Fruit fly (Drosophila melanogaster) whole organism, embryonic: Measurements from ENCODE around the gene cd.

Source experiments
- Aef1 ChIP-seq: fragments of 200-800 bp; sonication (Bioruptor generic); IDR thresholded peaks from 3 replicates; pipeline ENCODE4 v1.3.6; 2022; ENCODE audit warnings: missing biosample characterization, missing genetic modification characterization
- CG10543 ChIP-seq: fragments of 200-800 bp; sonication (Bioruptor generic); optimal IDR thresholded peaks from 3 replicates; lab custom pipeline; 2017; ENCODE audit warnings: missing biosample characterization, mild to moderate bottlenecking, missing genetic modification characterization, moderate library complexity
- CG11093 ChIP-seq: fragments of 200-800 bp; sonication (Bioruptor generic); IDR thresholded peaks from 3 replicates; pipeline ENCODE4 v1.3.6; 2022; ENCODE audit warnings: missing biosample characterization, missing genetic modification characterization
- CG12219 ChIP-seq: fragments of 200-800 bp; sonication (Bioruptor generic); optimal IDR thresholded peaks from 3 replicates; lab custom pipeline; 2018; ENCODE audit warnings: missing biosample characterization, mild to moderate bottlenecking, missing genetic modification characterization
- CG15514 ChIP-seq: fragments of 200-800 bp; sonication (Bioruptor generic); optimal IDR thresholded peaks from 3 replicates; lab custom pipeline; 2017; ENCODE audit warnings: missing biosample characterization, missing genetic modification characterization, mild to moderate bottlenecking, moderate library complexity, missing genetic modification reagents
- CG16813 ChIP-seq: fragments of 200-800 bp; sonication (Bioruptor generic); IDR thresholded peaks from 3 replicates; pipeline ENCODE4 v1.3.6; 2022; ENCODE audit warnings: missing biosample characterization, missing genetic modification characterization; ENCODE audit not compliant: partially characterized antibody
- CG17328 ChIP-seq: fragments of 200-800 bp; sonication (Bioruptor generic); IDR thresholded peaks from 2 replicates; pipeline ENCODE4 v1.3.6; 2022; ENCODE audit warnings: missing biosample characterization, missing genetic modification characterization
- CG17359 ChIP-seq: fragments of 200-800 bp; sonication (Bioruptor generic); optimal IDR thresholded peaks from 3 replicates; lab custom pipeline; 2018; ENCODE audit warnings: missing biosample characterization, mild to moderate bottlenecking, missing genetic modification characterization, moderate library complexity
- CG2116 ChIP-seq: fragments of 200-800 bp; sonication (Bioruptor generic); optimal IDR thresholded peaks from 3 replicates; lab custom pipeline; 2018; ENCODE audit warnings: missing biosample characterization, mild to moderate bottlenecking, missing genetic modification characterization
- CG2129 ChIP-seq: fragments of 200-800 bp; sonication (Bioruptor generic); IDR thresholded peaks from 2 replicates; pipeline ENCODE4 v1.3.6; 2022; ENCODE audit warnings: missing biosample characterization, missing genetic modification characterization; ENCODE audit not compliant: partially characterized antibody
- CG31224 ChIP-seq: fragments of 200-800 bp; sonication (Bioruptor generic); IDR thresholded peaks from 2 replicates; pipeline ENCODE4 v1.3.6; 2022; ENCODE audit warnings: missing biosample characterization, missing genetic modification characterization
- CG32772 ChIP-seq: fragments of 200-800 bp; sonication (Bioruptor generic); IDR thresholded peaks from 2 replicates; pipeline ENCODE4 v1.3.6; 2022; ENCODE audit warnings: missing biosample characterization, missing genetic modification characterization
- CG43689 ChIP-seq: fragments of 200-800 bp; sonication (Bioruptor generic); IDR thresholded peaks from 2 replicates; pipeline ENCODE4 v1.3.6; 2022; ENCODE audit warnings: missing biosample characterization, missing genetic modification characterization
- CG4424 ChIP-seq: fragments of 200-800 bp; sonication (Bioruptor generic); optimal IDR thresholded peaks from 3 replicates; lab custom pipeline; 2016; ENCODE audit warnings: missing biosample characterization, missing genetic modification characterization
- CG4820 ChIP-seq: fragments of 200-800 bp; sonication (Bioruptor generic); optimal IDR thresholded peaks from 3 replicates; lab custom pipeline; 2016; ENCODE audit warnings: missing biosample characterization, missing genetic modification characterization
- CG6683 ChIP-seq: fragments of 200-800 bp; sonication (Bioruptor generic); optimal IDR thresholded peaks from 2 replicates; lab custom pipeline; 2017; ENCODE audit warnings: missing biosample characterization, mild to moderate bottlenecking, missing genetic modification characterization, missing genetic modification reagents
- CG8089 ChIP-seq: fragments of 200-800 bp; sonication (Bioruptor generic); optimal IDR thresholded peaks from 3 replicates; lab custom pipeline; 2016; ENCODE audit warnings: missing biosample characterization, missing genetic modification characterization
- CG9609 ChIP-seq: fragments of 200-800 bp; sonication (Bioruptor generic); optimal IDR thresholded peaks from 3 replicates; lab custom pipeline; 2016; ENCODE audit warnings: missing biosample characterization, missing genetic modification characterization
- Deaf1 ChIP-seq: fragments of 200-800 bp; optimal IDR thresholded peaks from 3 replicates; lab custom pipeline; 2019; ENCODE audit warnings: missing biosample characterization, mild to moderate bottlenecking, missing genetic modification characterization, moderate library complexity
- Fer2 ChIP-seq: fragments of 200-800 bp; sonication (Bioruptor generic); optimal IDR thresholded peaks from 2 replicates; lab custom pipeline; 2018; ENCODE audit warnings: missing biosample characterization, mild to moderate bottlenecking, missing genetic modification characterization, moderate library complexity
- HHEX ChIP-seq: fragments of 200-800 bp; sonication (Bioruptor generic); optimal IDR thresholded peaks from 3 replicates; lab custom pipeline; 2017; ENCODE audit warnings: missing biosample characterization, mild to moderate bottlenecking, missing genetic modification characterization, missing genetic modification reagents
- HLH3B ChIP-seq: fragments of 200-800 bp; sonication (Bioruptor generic); IDR thresholded peaks from 2 replicates; pipeline ENCODE4 v1.3.6; 2022; ENCODE audit warnings: missing biosample characterization, missing genetic modification characterization
- HLHmδ ChIP-seq: fragments of 200-800 bp; sonication (Bioruptor generic); optimal IDR thresholded peaks from 2 replicates; lab custom pipeline; 2018; ENCODE audit warnings: missing biosample characterization, mild to moderate bottlenecking, missing genetic modification characterization, moderate library complexity
- HmgD ChIP-seq: fragments of 200-800 bp; sonication (Bioruptor generic); optimal IDR thresholded peaks from 3 replicates; lab custom pipeline; 2016; ENCODE audit warnings: missing biosample characterization, missing genetic modification characterization
- Hmx ChIP-seq: fragments of 200-800 bp; sonication (Bioruptor generic); optimal IDR thresholded peaks from 2 replicates; lab custom pipeline; 2016; ENCODE audit warnings: missing biosample characterization, missing genetic modification characterization
- Hr39 ChIP-seq: fragments of >200 bp; optimal IDR thresholded peaks from 2 replicates; lab custom pipeline; 2017
- Kr ChIP-seq: fragments of 200-800 bp; sonication (Bioruptor generic); optimal IDR thresholded peaks from 2 replicates; lab custom pipeline; 2017; ENCODE audit warnings: missing biosample characterization, mild to moderate bottlenecking, missing genetic modification characterization
- Mrtf ChIP-seq: fragments of 200-800 bp; sonication (Bioruptor generic); IDR thresholded peaks from 3 replicates; pipeline ENCODE4 v1.3.6; 2022; ENCODE audit warnings: missing biosample characterization, missing genetic modification characterization
- Nf-YA ChIP-seq: fragments of 200-800 bp; sonication (Bioruptor generic); IDR thresholded peaks from 2 replicates; pipeline ENCODE4 v1.3.6; 2022; ENCODE audit warnings: missing biosample characterization, missing genetic modification characterization
- Sin3A ChIP-seq: fragments of >200 bp; optimal IDR thresholded peaks from 2 replicates; lab custom pipeline; 2018
- Spps ChIP-seq: fragments of 200-800 bp; sonication (Bioruptor generic); optimal IDR thresholded peaks from 2 replicates; lab custom pipeline; 2018; ENCODE audit warnings: missing biosample characterization, mild to moderate bottlenecking, missing genetic modification characterization
- Stat92E ChIP-seq, 3 experiments: fragments of >200 bp in 2 of 3; fragments of 200-800 bp in 1 of 3; sonication (Bioruptor generic) in 1 of 3; optimal IDR thresholded peaks; 2 replicates each; lab custom pipeline; 2017 to 2019; ENCODE audit warnings: missing biosample characterization in 3 of 3, missing genetic modification characterization in 3 of 3, mild to moderate bottlenecking in 1 of 3, moderate library complexity in 1 of 3
- amos ChIP-seq: fragments of 200-800 bp; sonication (Bioruptor generic); IDR thresholded peaks from 2 replicates; pipeline ENCODE4 v1.3.6; 2022; ENCODE audit warnings: missing biosample characterization, missing genetic modification characterization; ENCODE audit not compliant: partially characterized antibody
- caup ChIP-seq: fragments of 200-800 bp; sonication (Bioruptor generic); optimal IDR thresholded peaks from 3 replicates; lab custom pipeline; 2017; ENCODE audit warnings: missing biosample characterization, mild to moderate bottlenecking, missing genetic modification characterization, moderate library complexity; ENCODE audit not compliant: severe bottlenecking
- dimm ChIP-seq: fragments of 200-800 bp; sonication (Bioruptor generic); IDR thresholded peaks from 2 replicates; pipeline ENCODE4 v1.3.6; 2022; ENCODE audit warnings: missing biosample characterization, missing genetic modification characterization
- disco-r ChIP-seq: fragments of 200-800 bp; sonication (Bioruptor generic); optimal IDR thresholded peaks from 2 replicates; lab custom pipeline; 2016; ENCODE audit warnings: missing biosample characterization, missing genetic modification characterization
- dmrt11E ChIP-seq: fragments of 200-800 bp; sonication (Bioruptor generic); optimal IDR thresholded peaks from 3 replicates; lab custom pipeline; 2018; ENCODE audit warnings: missing biosample characterization, mild to moderate bottlenecking, missing genetic modification characterization, moderate library complexity
- exex ChIP-seq: fragments of 200-800 bp; sonication (Bioruptor generic); optimal IDR thresholded peaks from 4 replicates; lab custom pipeline; 2018; ENCODE audit warnings: missing biosample characterization, mild to moderate bottlenecking, missing genetic modification characterization, moderate library complexity
- eyg ChIP-seq: fragments of 200-800 bp; sonication (Bioruptor generic); optimal IDR thresholded peaks from 3 replicates; lab custom pipeline; 2016; ENCODE audit warnings: missing biosample characterization, missing genetic modification characterization
- fd64A ChIP-seq: fragments of 200-800 bp; sonication (Bioruptor generic); optimal IDR thresholded peaks from 3 replicates; lab custom pipeline; 2018; ENCODE audit warnings: missing biosample characterization, mild to moderate bottlenecking, missing genetic modification characterization
- gcm2 ChIP-seq: fragments of 200-800 bp; sonication (Bioruptor generic); optimal IDR thresholded peaks from 2 replicates; lab custom pipeline; 2016; ENCODE audit warnings: missing biosample characterization, missing genetic modification characterization
- pb ChIP-seq: fragments of 200-800 bp; sonication (Bioruptor generic); optimal IDR thresholded peaks from 3 replicates; lab custom pipeline; 2016; ENCODE audit warnings: missing biosample characterization, missing genetic modification characterization
- peb ChIP-seq: fragments of 200-800 bp; sonication (Bioruptor generic); IDR thresholded peaks from 2 replicates; pipeline ENCODE4 v1.3.6; 2022; ENCODE audit warnings: missing biosample characterization, missing genetic modification characterization
- pho ChIP-seq: fragments of 200-800 bp; sonication (Bioruptor generic); optimal IDR thresholded peaks from 2 replicates; lab custom pipeline; 2016; ENCODE audit warnings: missing biosample characterization, missing genetic modification characterization
- pnt ChIP-seq: fragments of 200-800 bp; sonication (Bioruptor generic); optimal IDR thresholded peaks from 3 replicates; lab custom pipeline; 2016; ENCODE audit warnings: missing biosample characterization, missing genetic modification characterization
- sens ChIP-seq: fragments of 200-800 bp; sonication (Bioruptor generic); peaks from one replicate; lab custom pipeline; 2016; ENCODE audit warnings: missing biosample characterization, missing genetic modification characterization
- seq ChIP-seq: fragments of 200-800 bp; sonication (Bioruptor generic); IDR thresholded peaks from 2 replicates; pipeline ENCODE4 v1.3.6; 2022; ENCODE audit warnings: missing biosample characterization, missing genetic modification characterization
- sima ChIP-seq: fragments of 200-800 bp; sonication (Bioruptor generic); optimal IDR thresholded peaks from 2 replicates; lab custom pipeline; 2016; ENCODE audit warnings: missing biosample characterization, missing genetic modification characterization
- tll ChIP-seq, 2 experiments: fragments of 200-800 bp in 1 of 2; fragments of >200 bp in 1 of 2; sonication (Bioruptor generic) in 1 of 2; optimal IDR thresholded peaks; 2 replicates each; lab custom pipeline; 2017 to 2019; ENCODE audit warnings: missing biosample characterization in 2 of 2, missing genetic modification characterization in 2 of 2, mild to moderate bottlenecking in 1 of 2, moderate library complexity in 1 of 2
- toy ChIP-seq: fragments of 200-800 bp; sonication (Bioruptor generic); IDR thresholded peaks from 2 replicates; pipeline ENCODE4 v1.3.6; 2022; ENCODE audit warnings: missing biosample characterization, missing genetic modification characterization

Gene cd

DNA sequence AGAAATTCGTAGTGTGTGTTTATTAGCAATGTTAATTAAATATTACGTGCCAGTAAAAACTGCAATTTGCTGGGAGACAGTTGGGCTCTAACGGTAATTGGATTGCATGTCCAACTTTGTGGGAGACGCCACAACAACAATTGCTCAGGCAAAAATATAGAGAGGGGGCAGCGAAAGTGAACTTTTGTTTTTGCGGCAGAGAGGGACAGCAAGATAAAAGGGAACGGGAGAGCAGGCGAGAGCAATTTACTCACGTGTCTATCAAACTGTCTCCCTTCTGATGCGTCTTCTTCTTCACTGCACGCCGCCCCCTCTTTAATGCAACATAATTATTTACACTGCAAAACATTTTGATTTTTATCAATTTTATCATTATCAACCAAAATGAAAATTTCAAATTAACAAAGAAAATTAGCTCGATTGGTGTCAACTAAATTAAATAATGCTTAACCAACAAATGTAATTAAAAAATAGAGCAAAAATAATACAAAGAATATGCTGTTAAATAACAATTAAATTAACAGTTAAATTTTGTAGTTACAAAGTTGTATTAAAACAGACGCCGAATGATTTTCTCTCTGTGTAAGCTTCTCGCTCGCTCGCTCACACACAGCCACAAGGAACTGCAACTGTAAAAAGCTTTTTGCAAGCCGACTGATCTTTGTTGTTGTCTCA, 27.3 kb upstream of the cd start (continued):
- TF ChIP-seq tll (GFP tag; optimal IDR thresholded peaks at IDR 0.05; lab: Kevin White, UChicago) (no peak), Stat92E (GFP tag; optimal IDR thresholded peaks at IDR 0.05; lab: Kevin White, UChicago) (peak in 1 of 3 experiments; percentile 54), CG6683 (GFP tag; lab: Kevin White, UChicago) (peak; percentile 50), Hmx (GFP tag; lab: Kevin White, UChicago) (peak; percentile 25), CG17359 (peak; percentile 94), CG11093 (GFP tag; lab: Robert Waterston, UW) (peak; percentile 74; the same call in 1 of the 3 replicates), Sin3A (lab: Kevin White, UChicago) (no peak), toy (no peak), CG15514 (GFP tag; lab: Kevin White, UChicago) (peak; percentile 27), eyg (GFP tag; lab: Kevin White, UChicago) (peak; percentile 32), peb (GFP tag; lab: Robert Waterston, UW) (peak; percentile 50; the same call in 1 of the 2 replicates), CG43689 (GFP tag; lab: Robert Waterston, UW) (peak; percentile 65), exex (tag; lab: Kevin White, UChicago) (peak; percentile 25), Deaf1 (tag; lab: Kevin White, UChicago) (peak; percentile 67), Kr (GFP tag; lab: Kevin White, UChicago) (no peak), CG4424 (peak; percentile 92), fd64A (GFP tag; lab: Kevin White, UChicago) (peak; percentile 23), Hr39 (no peak), seq (peak; percentile 54; the same call in 1 of the 2 replicates), Mrtf (GFP tag; lab: Robert Waterston, UW) (peak; percentile 36; the same call in 1 of the 3 replicates), HmgD (no peak), CG16813 (GFP tag; lab: Robert Waterston, UW) (no peak), sima (GFP tag; lab: Kevin White, UChicago) (no peak), CG17328 (GFP tag; lab: Robert Waterston, UW) (peak; percentile 71), Spps (tag; lab: Kevin White, UChicago) (peak; percentile 79), sens (peak; percentile 96), HHEX (GFP tag; lab: Kevin White, UChicago) (peak; percentile 71), amos (no peak), CG32772 (peak; percentile 82), Nf-YA (GFP tag; lab: Robert Waterston, UW) (peak; percentile 64), dmrt11E (tag; lab: Kevin White, UChicago) (peak; percentile 87), CG2129 (GFP tag; lab: Robert Waterston, UW) (no peak), CG9609 (peak; percentile 66), HLH3B (GFP tag; lab: Robert Waterston, UW) (peak; percentile 82), pnt (peak; percentile 23), CG8089 (GFP tag; lab: Kevin White, UChicago) (peak; percentile 57), pho (peak; percentile 23), Aef1 (peak; percentile 58; the same call in 2 of the 3 replicates), CG31224 (GFP tag; lab: Robert Waterston, UW) (0 out of 2 replicates have a peak, but pooled peaks have one; percentile 46), CG4820 (GFP tag; lab: Kevin White, UChicago) (peak; percentile 87), disco-r (GFP tag; lab: Kevin White, UChicago) (no peak), CG10543 (no peak), CG12219 (GFP tag; lab: Kevin White, UChicago) (peak; percentile 42), caup (GFP tag; lab: Kevin White, UChicago) (peak; percentile 23), gcm2 (no peak), HLHmδ (GFP tag; lab: Kevin White, UChicago) (no peak), pb (peak; percentile 30), Fer2 (tag; lab: Kevin White, UChicago) (peak; percentile 13), dimm (GFP tag; lab: Robert Waterston, UW) (peak; percentile 30; the same call in 1 of the 2 replicates), CG2116 (GFP tag; lab: Kevin White, UChicago) (peak; percentile 45)
